Comparison of ENCODE assay signal across 1 fruit fly cellular context in genomic region chr3L:3802677-3803076, dm6.
TF ChIP-seq lines count a peak whose summit lies in the region.

No protein-coding gene starts in this region.

TF ChIP-seq in whole organism, embryonic, 481 proteins besides CTCF, POLR2A, EP300 and RAD21 (continued from another document):
- TF ChIP-seq CG15479 (GFP tag; optimal IDR thresholded peaks at IDR 0.05; lab: Kevin White, UChicago) (no peak), CG13775 (GFP tag; optimal IDR thresholded peaks at IDR 0.05; lab: Kevin White, UChicago) (peak; percentile 62), CG4360 (GFP tag; IDR thresholded peaks at IDR 0.05; lab: Robert Waterston, UW) (0 out of 2 replicates have a peak, but pooled peaks have one; percentile 16), Ets97D (GFP tag; optimal IDR thresholded peaks at IDR 0.05; lab: Kevin White, UChicago) (peak; percentile 13), CG32767 (GFP tag; IDR thresholded peaks at IDR 0.05; lab: Robert Waterston, UW) (peak; percentile 68; the same call in 1 of the 2 replicates), Awh (GFP tag; IDR thresholded peaks at IDR 0.05; lab: Robert Waterston, UW) (peak; percentile 59; the same call in 1 of the 2 replicates), az2 (GFP tag; optimal IDR thresholded peaks at IDR 0.05; lab: Kevin White, UChicago) (peak; percentile 71), slou (GFP tag; optimal IDR thresholded peaks at IDR 0.05; lab: Kevin White, UChicago) (peak; percentile 45), CG2875 (GFP tag; optimal IDR thresholded peaks at IDR 0.05; lab: Kevin White, UChicago) (peak; percentile 13), tgo (GFP tag; IDR thresholded peaks at IDR 0.05; lab: Robert Waterston, UW) (peak; percentile 81), Myb (GFP tag; optimal IDR thresholded peaks at IDR 0.05; lab: Kevin White, UChicago) (peak; percentile 57), sc (optimal IDR thresholded peaks at IDR 0.05; lab: Kevin White, UChicago) (no peak), sc (GFP tag; optimal IDR thresholded peaks at IDR 0.05; lab: Kevin White, UChicago) (peak; percentile 3), corto (GFP tag; optimal IDR thresholded peaks at IDR 0.05; lab: Kevin White, UChicago) (no peak), CG13624 (GFP tag; optimal IDR thresholded peaks at IDR 0.05; lab: Kevin White, UChicago) (peak; percentile 91), Scr (GFP tag; IDR thresholded peaks at IDR 0.05; lab: Robert Waterston, UW; ENCODE audit: partially characterized antibody) (no peak), zfh2 (GFP tag; optimal IDR thresholded peaks at IDR 0.05; lab: Kevin White, UChicago) (peak; percentile 65), lab (GFP tag; optimal IDR thresholded peaks at IDR 0.05; lab: Kevin White, UChicago) (peak; percentile 87), CG10366 (GFP tag; IDR thresholded peaks at IDR 0.05; lab: Robert Waterston, UW) (peak; percentile 69), Dp (GFP tag; optimal IDR thresholded peaks at IDR 0.05; lab: Kevin White, UChicago) (no peak), CG30403 (GFP tag; optimal IDR thresholded peaks at IDR 0.05; lab: Kevin White, UChicago) (peak; percentile 73), sna (GFP tag; IDR thresholded peaks at IDR 0.05; lab: Robert Waterston, UW; ENCODE audit: partially characterized antibody) (no peak), CG3995 (GFP tag; optimal IDR thresholded peaks at IDR 0.05; lab: Kevin White, UChicago) (no peak), HLH3B (GFP tag; IDR thresholded peaks at IDR 0.05; lab: Robert Waterston, UW) (peak; percentile 79), CG18764 (GFP tag; optimal IDR thresholded peaks at IDR 0.05; lab: Kevin White, UChicago) (no peak), CG7987 (GFP tag; optimal IDR thresholded peaks at IDR 0.05; lab: Kevin White, UChicago) (no peak), Lpt (GFP tag; optimal IDR thresholded peaks at IDR 0.05; lab: Kevin White, UChicago) (no peak), chinmo (GFP tag; IDR thresholded peaks at IDR 0.05; lab: Robert Waterston, UW; ENCODE audit: partially characterized antibody) (no peak), bbx (GFP tag; IDR thresholded peaks at IDR 0.05; lab: Robert Waterston, UW; ENCODE audit: partially characterized antibody) (no peak), vnd (GFP tag; IDR thresholded peaks at IDR 0.05; lab: Robert Waterston, UW; ENCODE audit: partially characterized antibody) (no peak), Ssrp (tag; optimal IDR thresholded peaks at IDR 0.05; lab: Kevin White, UChicago) (peak; percentile 56), gem (tag; optimal IDR thresholded peaks at IDR 0.05; lab: Kevin White, UChicago) (peak; percentile 76), CG14441 (GFP tag; IDR thresholded peaks at IDR 0.05; lab: Robert Waterston, UW) (peak; percentile 82), dmrt99B (tag; optimal IDR thresholded peaks at IDR 0.05; lab: Kevin White, UChicago) (peak; percentile 71), CG6791 (GFP tag; IDR thresholded peaks at IDR 0.05; lab: Robert Waterston, UW; ENCODE audit: partially characterized antibody) (no peak), Bgb (GFP tag; IDR thresholded peaks at IDR 0.05; lab: Robert Waterston, UW; ENCODE audit: partially characterized antibody) (no peak), CG2202 (tag; optimal IDR thresholded peaks at IDR 0.05; lab: Kevin White, UChicago) (no peak), kni (GFP tag; optimal IDR thresholded peaks at IDR 0.05; lab: Kevin White, UChicago) (no peak)
TF ChIP-seq in whole organism, embryonic: peak in this region for 347.
